Fruit fly (Drosophila melanogaster) whole organism, adult: ENCODE results near the gene Sec3.
A peak's percentile ranks its signal among the peaks of the same experiment; 100 is the strongest.

Experiments used
- CG11617 ChIP-seq: fragments of 200-800 bp; sonication (Bioruptor generic); optimal IDR thresholded peaks from 2 replicates; lab custom pipeline; 2017; ENCODE audit warnings: mild to moderate bottlenecking, missing biosample characterization, missing genetic modification reagents, missing genetic modification characterization
- CG12768 ChIP-seq: fragments of 200-800 bp; sonication (Bioruptor generic); optimal IDR thresholded peaks from 2 replicates; lab custom pipeline; 2017; ENCODE audit warnings: missing biosample characterization, missing genetic modification characterization, mild to moderate bottlenecking, moderate library complexity, missing genetic modification reagents
- CG14711 ChIP-seq: fragments of 200-800 bp; sonication (Bioruptor generic); optimal IDR thresholded peaks from 2 replicates; lab custom pipeline; 2018; ENCODE audit warnings: missing biosample characterization, mild to moderate bottlenecking, missing genetic modification characterization, moderate library complexity
- CG1620 ChIP-seq: fragments of 200-800 bp; sonication (Bioruptor generic); optimal IDR thresholded peaks from 2 replicates; lab custom pipeline; 2016; ENCODE audit warnings: missing biosample characterization, missing genetic modification characterization
- CG33017 ChIP-seq: fragments of 200-800 bp; sonication (Bioruptor generic); optimal IDR thresholded peaks from 2 replicates; lab custom pipeline; 2018; ENCODE audit warnings: missing biosample characterization, mild to moderate bottlenecking, missing genetic modification characterization, moderate library complexity
- CG5204 ChIP-seq: fragments of 200-800 bp; sonication (Bioruptor generic); optimal IDR thresholded peaks from 2 replicates; lab custom pipeline; 2016; ENCODE audit warnings: missing biosample characterization, missing genetic modification characterization
- CG7045 ChIP-seq: fragments of 200-800 bp; sonication (Bioruptor generic); optimal IDR thresholded peaks from 2 replicates; lab custom pipeline; 2017; ENCODE audit warnings: missing biosample characterization, mild to moderate bottlenecking, missing genetic modification characterization
- CG7101 ChIP-seq: fragments of 200-800 bp; sonication (Bioruptor generic); optimal IDR thresholded peaks from 2 replicates; lab custom pipeline; 2018; ENCODE audit warnings: missing biosample characterization, mild to moderate bottlenecking, missing genetic modification characterization, moderate library complexity
- Clk ChIP-seq: fragments of 200-800 bp; sonication (Bioruptor generic); optimal IDR thresholded peaks from 2 replicates; lab custom pipeline; 2017; ENCODE audit warnings: missing biosample characterization, missing genetic modification characterization
- Crg-1 ChIP-seq: fragments of 200-800 bp; sonication (Bioruptor generic); optimal IDR thresholded peaks from 2 replicates; lab custom pipeline; 2016; ENCODE audit warnings: missing biosample characterization, missing genetic modification characterization
- Hr96 ChIP-seq: fragments of 200-800 bp; sonication (Bioruptor generic); optimal IDR thresholded peaks from 2 replicates; lab custom pipeline; 2016; ENCODE audit warnings: missing biosample characterization, missing genetic modification characterization
- Mnt ChIP-seq: fragments of 200-800 bp; sonication (Bioruptor generic); optimal IDR thresholded peaks from 2 replicates; lab custom pipeline; 2016; ENCODE audit warnings: missing biosample characterization, mild to moderate bottlenecking, missing genetic modification characterization
- bab1 ChIP-seq: fragments of 200-800 bp; sonication (Bioruptor generic); optimal IDR thresholded peaks from 3 replicates; lab custom pipeline; 2019; ENCODE audit warnings: missing biosample characterization, mild to moderate bottlenecking, missing genetic modification characterization, moderate library complexity
- cic ChIP-seq: fragments of 200-800 bp; sonication (Bioruptor generic); optimal IDR thresholded peaks from 2 replicates; lab custom pipeline; 2017; ENCODE audit warnings: missing biosample characterization, mild to moderate bottlenecking, missing genetic modification characterization, moderate library complexity
- cnc ChIP-seq, 2 experiments: fragments of >200 bp; optimal IDR thresholded peaks; 2 replicates each; lab custom pipeline; 2017
- kay ChIP-seq: fragments of 200-800 bp; sonication (Bioruptor generic); peaks from one replicate; lab custom pipeline; 2016; ENCODE audit warnings: missing biosample characterization, missing genetic modification characterization, borderline replicate concordance
- ovo ChIP-seq: fragments of 200-800 bp; sonication (Bioruptor generic); optimal IDR thresholded peaks from 2 replicates; lab custom pipeline; 2016; ENCODE audit warnings: missing biosample characterization, missing genetic modification characterization
- pad ChIP-seq: fragments of 200-800 bp; sonication (Bioruptor generic); optimal IDR thresholded peaks from 3 replicates; lab custom pipeline; 2017; ENCODE audit warnings: missing biosample characterization, missing genetic modification characterization, mild to moderate bottlenecking, moderate library complexity, missing genetic modification reagents
- tj ChIP-seq: fragments of 200-800 bp; sonication (Bioruptor generic); optimal IDR thresholded peaks from 3 replicates; lab custom pipeline; 2017; ENCODE audit warnings: missing biosample characterization, mild to moderate bottlenecking, missing genetic modification characterization, moderate library complexity
- toe ChIP-seq: fragments of 200-800 bp; sonication (Bioruptor generic); optimal IDR thresholded peaks from 2 replicates; lab custom pipeline; 2016; ENCODE audit warnings: missing biosample characterization, missing genetic modification characterization

Gene Sec3

DNA sequence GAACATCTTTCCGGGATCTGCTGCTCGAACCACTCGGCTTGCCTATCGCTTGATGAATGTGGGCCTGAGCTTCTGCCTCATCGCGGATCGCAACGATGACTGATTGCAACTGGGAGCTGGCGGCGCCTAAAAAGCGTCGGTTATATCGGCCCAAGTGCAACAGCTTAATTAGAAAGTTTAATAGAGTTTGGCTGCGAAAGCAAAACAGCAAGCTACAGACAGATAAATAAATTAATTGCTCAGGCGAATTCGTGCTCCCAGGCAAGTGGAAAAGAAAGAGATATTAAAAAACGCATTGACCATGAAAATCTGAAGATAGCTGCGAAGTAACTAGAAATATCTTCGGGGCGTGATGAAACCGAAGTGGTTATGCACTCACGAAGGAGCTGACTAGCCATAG lies 42.4 kb downstream of the Sec3 start, which contains the start of gene CG13728:
Gene CG13728 (minus strand): TSS at position 101 of the 400 bp plus-strand sequence.
- TF ChIP-seq Crg-1 (no peak), Clk (GFP tag; lab: Kevin White, UChicago) (no peak), toe (GFP tag; lab: Kevin White, UChicago) (no peak), cic (GFP tag; lab: Kevin White, UChicago) (no peak), cnc (optimal IDR thresholded peaks at IDR 0.05; lab: Kevin White, UChicago) (no peak), Mnt (GFP tag; lab: Kevin White, UChicago) (no peak), CG14711 (tag; lab: Kevin White, UChicago) (no peak), CG11617 (GFP tag; lab: Kevin White, UChicago) (no peak), bab1 (no peak), tj (no peak)

DNA sequence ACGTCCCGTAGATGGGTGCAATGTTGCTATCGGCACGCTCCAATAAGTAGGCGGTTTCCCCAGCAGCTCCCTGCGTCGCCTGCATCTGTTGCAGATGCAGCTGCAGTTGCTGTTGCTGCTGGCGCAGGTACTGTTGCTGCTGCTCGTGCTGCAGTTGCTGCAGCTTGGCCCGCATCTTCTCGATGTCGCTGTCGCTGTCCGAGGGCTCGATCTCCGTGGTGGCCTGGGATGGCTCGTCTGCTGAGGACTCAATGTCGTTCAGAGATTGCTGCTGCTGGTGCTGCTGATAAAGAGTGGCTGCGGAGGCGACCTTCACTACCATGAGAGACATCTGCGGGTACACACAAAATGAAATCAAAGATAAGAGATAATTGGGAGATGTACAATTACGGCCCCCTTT lies 43.0 kb downstream of the Sec3 start:
- TF ChIP-seq CG14711 (tag; lab: Kevin White, UChicago) (no peak), Crg-1 (no peak), cnc (optimal IDR thresholded peaks at IDR 0.05; lab: Kevin White, UChicago) (no peak), kay (GFP tag; lab: Kevin White, UChicago) (no peak), CG33017 (tag; lab: Kevin White, UChicago) (no peak), tj (no peak), CG7101 (tag; lab: Kevin White, UChicago) (no peak), CG7045 (GFP tag; lab: Kevin White, UChicago) (no peak), Clk (GFP tag; lab: Kevin White, UChicago) (no peak), CG11617 (GFP tag; lab: Kevin White, UChicago) (no peak), pad (GFP tag; lab: Kevin White, UChicago) (no peak), Mnt (GFP tag; lab: Kevin White, UChicago) (no peak), CG5204 (GFP tag; lab: Kevin White, UChicago) (no peak), cic (GFP tag; lab: Kevin White, UChicago) (no peak), ovo (GFP tag; lab: Kevin White, UChicago) (no peak), Hr96 (GFP tag; lab: Kevin White, UChicago) (no peak), toe (GFP tag; lab: Kevin White, UChicago) (no peak), CG1620 (GFP tag; lab: Kevin White, UChicago) (no peak), CG12768 (GFP tag; lab: Kevin White, UChicago) (no peak)

DNA sequence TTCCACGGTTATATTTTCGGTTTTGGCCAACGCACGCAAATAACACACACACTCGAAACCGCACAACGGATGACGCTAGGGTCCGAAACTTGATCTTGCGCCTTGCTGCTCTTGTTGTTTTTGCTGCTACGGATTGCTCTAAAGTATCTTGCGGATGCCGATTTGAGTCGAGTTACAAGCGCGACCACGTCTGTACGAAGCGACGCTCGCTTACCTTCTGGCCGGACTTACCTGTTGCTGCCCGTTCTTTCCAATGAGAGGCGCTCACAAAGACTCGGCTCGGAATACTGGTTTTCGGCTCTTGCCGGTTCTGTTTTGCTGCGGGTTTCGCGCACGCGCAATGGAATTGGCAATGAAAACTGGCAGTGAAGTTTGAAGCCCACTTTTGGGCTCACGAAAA lies 45.7 kb downstream of the Sec3 start, which contains the start of gene Cad74A:
Gene Cad74A (minus strand): TSS at position 220 of the 400 bp plus-strand sequence.
- TF ChIP-seq CG7101 (tag; lab: Kevin White, UChicago), result no peak
- TF ChIP-seq tj, result peak; percentile 34

DNA sequence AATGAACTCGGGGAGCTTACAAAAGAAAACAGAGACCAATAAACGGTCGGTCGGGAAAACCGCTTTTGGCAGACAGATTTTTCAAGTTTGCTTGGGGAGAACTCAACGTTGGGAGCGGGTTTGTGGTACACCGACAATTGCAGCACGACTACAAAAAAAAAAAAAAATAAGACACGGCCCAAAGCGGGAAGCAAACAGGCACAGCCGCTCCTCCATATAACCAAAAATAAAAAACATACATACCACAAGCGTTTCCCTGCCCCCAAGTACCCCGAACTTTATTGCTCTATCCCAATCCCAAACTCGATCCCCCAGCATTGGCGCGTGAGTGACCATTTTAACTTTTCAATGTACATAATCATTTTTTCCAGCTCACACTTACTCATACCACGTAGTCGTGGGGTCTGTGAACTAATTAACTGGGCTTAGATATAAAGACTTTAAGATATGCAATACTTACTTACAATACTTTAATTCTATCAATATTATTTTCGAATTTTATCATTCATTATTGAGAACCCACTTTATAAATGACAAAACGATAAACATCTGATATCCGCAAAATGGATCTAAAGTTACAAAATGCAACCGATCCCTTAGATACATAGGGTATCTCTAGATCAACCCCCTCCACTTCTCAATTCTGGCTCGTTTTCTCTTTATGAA lies 49.9 kb downstream of the Sec3 start:
- TF ChIP-seq Crg-1 (no peak), ovo (GFP tag; lab: Kevin White, UChicago) (no peak), CG5204 (GFP tag; lab: Kevin White, UChicago) (no peak), cnc (optimal IDR thresholded peaks at IDR 0.05; lab: Kevin White, UChicago) (no peak), pad (GFP tag; lab: Kevin White, UChicago) (no peak), tj (no peak), Mnt (GFP tag; lab: Kevin White, UChicago) (no peak), CG7045 (GFP tag; lab: Kevin White, UChicago) (no peak), Hr96 (GFP tag; lab: Kevin White, UChicago) (no peak), cic (GFP tag; lab: Kevin White, UChicago) (no peak), CG1620 (GFP tag; lab: Kevin White, UChicago) (no peak), bab1 (no peak), CG12768 (GFP tag; lab: Kevin White, UChicago) (no peak), CG14711 (tag; lab: Kevin White, UChicago) (no peak), CG33017 (tag; lab: Kevin White, UChicago) (no peak), Clk (GFP tag; lab: Kevin White, UChicago) (no peak), kay (GFP tag; lab: Kevin White, UChicago) (no peak), CG7101 (tag; lab: Kevin White, UChicago) (no peak), CG11617 (GFP tag; lab: Kevin White, UChicago) (no peak)
